Worm (Caenorhabditis elegans) whole organism, L4 larva: ENCODE results near the gene F10C2.7.

Experiments
- R02D3.7 ChIP-seq: fragments of 150-350 bp; sonication (generic microtip); optimal IDR thresholded peaks from 3 replicates; lab custom pipeline; 2014; ENCODE audit warnings: missing biosample characterization, missing genetic modification characterization
- T20F7.1 ChIP-seq: fragments of 200-800 bp; sonication (Bioruptor generic); optimal IDR thresholded peaks from 2 replicates; lab custom pipeline; 2018; ENCODE audit warnings: mild to moderate bottlenecking, missing genetic modification characterization, missing compliant biosample characterization
- Y105C5A.15 ChIP-seq: fragments of 200-800 bp; sonication (Bioruptor generic); IDR thresholded peaks from 2 replicates; pipeline ENCODE4 v1.3.6; 2022; ENCODE audit warnings: missing genetic modification characterization, missing compliant biosample characterization
- ceh-44 ChIP-seq: fragments of 200-800 bp; sonication (Bioruptor generic); IDR thresholded peaks from 2 replicates; pipeline ENCODE4 v1.3.6; 2022; ENCODE audit warnings: missing genetic modification reagents, missing genetic modification characterization, missing compliant biosample characterization
- daf-12 ChIP-seq: fragments of 150-350 bp; optimal IDR thresholded peaks from 2 replicates; lab custom pipeline; 2014; ENCODE audit warnings: missing biosample characterization, missing genetic modification reagents, missing genetic modification characterization
- daf-16 ChIP-seq, 3 experiments: sonication (generic microtip); optimal IDR thresholded peaks; 2 replicates each; lab custom pipeline; 2016 to 2017; ENCODE audit warnings: missing genetic modification characterization in 3 of 3, missing genetic modification reagents in 3 of 3, mild to moderate bottlenecking in 2 of 3, missing compliant biosample characterization in 2 of 3, missing biosample characterization in 1 of 3, moderate library complexity in 1 of 3
- daf-8 ChIP-seq: fragments of 200-800 bp; sonication (Bioruptor generic); IDR thresholded peaks from 2 replicates; pipeline ENCODE4 v1.3.6; 2022; ENCODE audit warnings: missing genetic modification characterization, missing compliant biosample characterization
- dmd-6 ChIP-seq: fragments of 200-800 bp; sonication (Bioruptor generic); IDR thresholded peaks from 2 replicates; pipeline ENCODE4 v1.3.6; 2022; ENCODE audit warnings: missing genetic modification reagents, missing genetic modification characterization, missing compliant biosample characterization
- dve-1 ChIP-seq: sonication (generic microtip); optimal IDR thresholded peaks from 2 replicates; lab custom pipeline; 2017; ENCODE audit warnings: antibody characterized with exemption, mild to moderate bottlenecking, missing genetic modification characterization, missing compliant biosample characterization; ENCODE audit not compliant: insufficient read depth
- egl-43 ChIP-seq: fragments of 200-800 bp; sonication (Bioruptor generic); IDR thresholded peaks from 2 replicates; pipeline ENCODE4 v1.3.6; 2022; ENCODE audit warnings: missing genetic modification reagents, missing genetic modification characterization, missing compliant biosample characterization
- hlh-11 ChIP-seq: fragments of 200-800 bp; sonication (Bioruptor generic); optimal IDR thresholded peaks from 2 replicates; lab custom pipeline; 2018; ENCODE audit warnings: mild to moderate bottlenecking, missing genetic modification characterization, missing compliant biosample characterization
- lin-1 ChIP-seq: fragments of 200-800 bp; sonication (Bioruptor generic); IDR thresholded peaks from 2 replicates; pipeline ENCODE4 v1.3.6; 2022; ENCODE audit warnings: missing genetic modification reagents, missing genetic modification characterization, missing compliant biosample characterization
- lin-13 ChIP-seq: fragments of 150-350 bp; optimal IDR thresholded peaks from 2 replicates; lab custom pipeline; 2014; ENCODE audit warnings: missing biosample characterization, missing genetic modification reagents, missing genetic modification characterization
- lin-29 ChIP-seq: fragments of 200-800 bp; sonication (Bioruptor generic); IDR thresholded peaks from 2 replicates; pipeline ENCODE4 v1.3.6; 2022; ENCODE audit warnings: missing genetic modification reagents, missing genetic modification characterization, missing compliant biosample characterization
- lsy-2 ChIP-seq, 2 experiments: fragments of 150-350 bp in 1 of 2; sonication (generic microtip) in 1 of 2; optimal IDR thresholded peaks; 2 replicates each; lab custom pipeline; 2014 to 2017; ENCODE audit warnings: missing biosample characterization in 2 of 2, missing genetic modification characterization in 2 of 2
- madf-5 ChIP-seq, 2 experiments: fragments of 200-800 bp; sonication (Bioruptor generic); IDR thresholded peaks; 2 replicates each; pipeline ENCODE4 v1.3.6; 2022; ENCODE audit warnings: missing compliant biosample characterization in 2 of 2, missing genetic modification characterization in 2 of 2
- mes-2 ChIP-seq: sonication (generic microtip); optimal IDR thresholded peaks from 2 replicates; lab custom pipeline; 2016; ENCODE audit warnings: missing genotype, mild to moderate bottlenecking, missing genetic modification characterization, missing compliant biosample characterization; ENCODE audit not compliant: poor library complexity, severe bottlenecking
- mxl-2 ChIP-seq: fragments of 200-800 bp; sonication (Bioruptor generic); conservative IDR thresholded peaks from 2 replicates; pipeline ENCODE4 v1.3.6; 2022; ENCODE audit warnings: missing genetic modification reagents, missing genetic modification characterization, missing compliant biosample characterization
- nhr-237 ChIP-seq: sonication (generic microtip); optimal IDR thresholded peaks from 2 replicates; lab custom pipeline; 2017; ENCODE audit warnings: missing biosample characterization, missing genetic modification characterization
- nhr-25 ChIP-seq: sonication (generic microtip); optimal IDR thresholded peaks from 2 replicates; lab custom pipeline; 2017; ENCODE audit warnings: missing genetic modification characterization, mild to moderate bottlenecking, missing compliant biosample characterization, antibody characterized with exemption, moderate library complexity, borderline replicate concordance; ENCODE audit not compliant: insufficient read depth
- nhr-28 ChIP-seq: fragments of 150-350 bp; optimal IDR thresholded peaks from 2 replicates; lab custom pipeline; 2014; ENCODE audit warnings: missing biosample characterization, missing genetic modification characterization
- nhr-41 ChIP-seq: fragments of 200-800 bp; sonication (Bioruptor generic); IDR thresholded peaks from 2 replicates; pipeline ENCODE4 v1.3.6; 2022; ENCODE audit warnings: missing genetic modification reagents, missing genetic modification characterization, missing compliant biosample characterization
- nhr-76 ChIP-seq: fragments of 150-350 bp; optimal IDR thresholded peaks from 2 replicates; lab custom pipeline; 2014; ENCODE audit warnings: missing biosample characterization, missing genetic modification characterization
- nhr-77 ChIP-seq: fragments of 150-350 bp; optimal IDR thresholded peaks from 2 replicates; lab custom pipeline; 2014; ENCODE audit warnings: missing biosample characterization, missing genetic modification characterization
- pha-4 ChIP-seq, 2 experiments: fragments of 150-350 bp in 1 of 2; fragments of 200-800 bp in 1 of 2; sonication (Bioruptor generic) in 1 of 2; IDR thresholded peaks in 1 of 2; optimal IDR thresholded peaks in 1 of 2; 2 replicates each; pipeline versions ENCODE4 v1.3.6 to Lab custom; 2014 to 2022; ENCODE audit warnings: missing genetic modification characterization in 2 of 2, missing genetic modification reagents in 2 of 2, missing biosample characterization in 1 of 2, missing compliant biosample characterization in 1 of 2
- pqm-1 ChIP-seq: sonication (generic microtip); optimal IDR thresholded peaks from 2 replicates; lab custom pipeline; 2017; ENCODE audit warnings: missing biosample characterization, missing genetic modification characterization
- rbr-2 ChIP-seq: sonication (generic microtip); optimal IDR thresholded peaks from 2 replicates; lab custom pipeline; 2016; ENCODE audit warnings: missing genotype, missing genetic modification characterization, missing compliant biosample characterization
- skn-1 ChIP-seq: fragments of 150-350 bp; optimal IDR thresholded peaks from 2 replicates; lab custom pipeline; 2014; ENCODE audit warnings: missing biosample characterization, missing genetic modification characterization
- tag-97 ChIP-seq: fragments of 200-800 bp; sonication (Bioruptor generic); IDR thresholded peaks from 2 replicates; pipeline ENCODE4 v1.3.6; 2022; ENCODE audit warnings: missing genetic modification characterization, missing compliant biosample characterization
- tra-1 ChIP-seq: fragments of 200-800 bp; sonication (Bioruptor generic); IDR thresholded peaks from 2 replicates; pipeline ENCODE4 v1.3.6; 2022; ENCODE audit warnings: missing genetic modification reagents, missing genetic modification characterization, missing compliant biosample characterization
- vab-7 ChIP-seq: fragments of 200-800 bp; sonication (Bioruptor generic); IDR thresholded peaks from 2 replicates; pipeline ENCODE4 v1.3.6; 2022; ENCODE audit warnings: missing genetic modification reagents, missing genetic modification characterization, missing compliant biosample characterization

F10C2.7 gene

DNA sequence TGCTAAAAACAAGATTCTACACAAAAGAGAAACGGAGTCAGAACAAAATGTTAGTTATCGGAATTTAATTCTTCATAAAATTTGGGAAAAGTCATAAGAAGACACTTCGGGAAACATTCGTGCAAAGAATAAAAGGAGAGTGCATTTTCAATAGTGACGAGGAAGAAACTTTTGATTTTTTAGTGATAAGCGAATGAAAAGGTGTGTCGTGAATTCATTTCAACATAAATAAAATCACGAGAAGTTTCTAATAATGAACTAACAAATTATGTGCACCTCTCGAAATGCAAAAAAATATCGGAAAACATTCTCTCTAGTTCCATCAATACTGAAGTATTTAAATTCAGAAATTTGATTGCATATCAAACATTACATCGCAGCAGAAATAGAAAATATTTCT, 22.3 kb downstream of the F10C2.7 start:
- no peak for TF ChIP-seq daf-16 (GFP tag; optimal IDR thresholded peaks at IDR 0.05; lab: Kevin White, UChicago)
- TF ChIP-seq daf-16 (tag; optimal IDR thresholded peaks at IDR 0.05; lab: Kevin White, UChicago): peak; percentile 73
- TF ChIP-seq pqm-1 (tag; lab: Kevin White, UChicago): peak; percentile 60
- peak; percentile 41 for TF ChIP-seq nhr-77 (tag; lab: Kevin White, UChicago)
- TF ChIP-seq nhr-28 (tag; lab: Kevin White, UChicago): peak; percentile 67
- peak; percentile 51 for TF ChIP-seq dmd-6
- TF ChIP-seq lin-29 (GFP tag; lab: Robert Waterston, UW): no peak
- peak; percentile 26 for TF ChIP-seq dve-1 (tag; lab: Kevin White, UChicago)
- no peak for TF ChIP-seq egl-43 (GFP tag; lab: Robert Waterston, UW)
- TF ChIP-seq nhr-237 (tag; lab: Kevin White, UChicago): no peak

DNA sequence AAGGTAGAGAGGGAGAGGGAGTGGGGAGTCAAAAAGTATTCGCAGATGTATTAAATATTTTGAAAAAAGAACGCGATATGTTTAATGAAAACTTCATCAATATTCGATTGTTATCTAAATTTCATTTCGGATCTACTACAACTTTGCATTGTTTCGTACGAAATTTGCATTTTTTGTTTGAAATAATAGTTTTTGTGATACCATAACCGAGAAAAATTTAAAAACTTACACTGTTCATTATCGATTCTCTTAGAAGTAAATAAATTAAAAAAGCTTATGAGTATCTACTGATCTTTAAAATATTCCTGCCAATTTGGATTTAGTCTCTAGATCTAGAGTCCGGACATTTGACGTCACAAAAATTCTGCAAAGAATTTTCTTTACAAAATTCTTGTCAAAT, 26.6 kb downstream of the F10C2.7 start, which contains the start of gene R07B7.9:
TSS of gene R07B7.9 (minus strand) at position 101 of the 400 bp plus-strand sequence.
- TF ChIP-seq lin-29 (GFP tag; lab: Robert Waterston, UW) (no peak), madf-5 (GFP tag; IDR thresholded peaks at IDR 0.05; lab: Robert Waterston, UW) (no peak), lin-1 (GFP tag; lab: Robert Waterston, UW) (no peak), nhr-41 (GFP tag; lab: Robert Waterston, UW) (no peak), skn-1 (tag; lab: Kevin White, UChicago) (no peak), mes-2 (no peak), daf-12 (tag; lab: Kevin White, UChicago) (no peak), ceh-44 (GFP tag; lab: Robert Waterston, UW) (no peak), Y105C5A.15 (no peak), lsy-2 (tag; optimal IDR thresholded peaks at IDR 0.05; lab: Kevin White, UChicago) (no peak), lin-13 (GFP tag; lab: Kevin White, UChicago) (no peak), rbr-2 (tag; lab: Kevin White, UChicago) (no peak), nhr-25 (no peak)

DNA sequence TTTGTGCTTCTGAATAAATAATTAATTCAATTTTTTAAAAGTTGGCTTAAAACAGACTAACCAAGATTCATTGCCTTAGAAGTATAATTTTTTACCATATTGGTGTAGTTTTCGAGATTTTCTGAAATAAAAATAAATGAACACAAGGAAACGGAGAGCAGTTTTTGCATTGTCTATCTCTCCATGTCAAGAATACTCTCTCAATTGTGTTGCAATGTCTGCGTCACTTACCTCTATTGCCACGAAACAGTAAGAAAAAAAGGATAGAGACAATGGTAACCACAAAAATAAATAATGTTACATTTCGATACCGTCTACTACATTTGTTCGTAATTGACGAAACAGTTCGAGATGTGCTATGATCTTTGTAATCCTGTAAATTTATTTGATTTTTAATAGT, 29.2 kb downstream of the F10C2.7 start, which contains the start of gene R07B7.10:
TSS of gene R07B7.10 (plus strand) at position 285 of the 400 bp plus-strand sequence.
- TF ChIP-seq dve-1 (tag; lab: Kevin White, UChicago) (peak; percentile 14), nhr-28 (tag; lab: Kevin White, UChicago) (peak; percentile 18), nhr-76 (tag; lab: Kevin White, UChicago) (no peak)
- TF ChIP-seq, all 104 proteins: peak for 2

DNA sequence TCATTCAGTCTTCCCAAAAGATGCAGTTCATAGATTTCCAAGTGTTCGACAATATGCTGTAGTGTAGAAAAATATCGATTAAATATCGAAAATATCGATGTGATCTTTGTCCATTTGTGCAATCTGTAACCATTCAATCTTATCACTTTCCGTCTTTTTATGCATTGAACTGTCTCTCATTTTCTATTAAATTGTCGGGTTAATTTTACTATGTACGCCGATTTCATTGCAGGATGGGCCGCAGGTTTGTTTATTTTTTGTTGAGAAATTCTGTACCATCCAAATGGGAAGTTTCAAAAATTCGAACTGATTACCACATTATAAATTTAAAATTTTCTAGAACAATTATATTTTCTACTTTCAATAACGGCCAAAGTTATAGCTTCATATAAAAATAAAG, 30.5 kb downstream of the F10C2.7 start, which contains the start of gene R07B7.8:
TSS of gene R07B7.8 (minus strand) at position 101 of the 400 bp plus-strand sequence.
- no peak for TF ChIP-seq nhr-76 (tag; lab: Kevin White, UChicago)
- TF ChIP-seq pha-4 (GFP tag; IDR thresholded peaks at IDR 0.05; lab: Robert Waterston, UW): no peak
- no peak for TF ChIP-seq pha-4 (tag; optimal IDR thresholded peaks at IDR 0.05; lab: Kevin White, UChicago)
- TF ChIP-seq dmd-6: peak; percentile 25; the same call in 1 of the 2 replicates

DNA sequence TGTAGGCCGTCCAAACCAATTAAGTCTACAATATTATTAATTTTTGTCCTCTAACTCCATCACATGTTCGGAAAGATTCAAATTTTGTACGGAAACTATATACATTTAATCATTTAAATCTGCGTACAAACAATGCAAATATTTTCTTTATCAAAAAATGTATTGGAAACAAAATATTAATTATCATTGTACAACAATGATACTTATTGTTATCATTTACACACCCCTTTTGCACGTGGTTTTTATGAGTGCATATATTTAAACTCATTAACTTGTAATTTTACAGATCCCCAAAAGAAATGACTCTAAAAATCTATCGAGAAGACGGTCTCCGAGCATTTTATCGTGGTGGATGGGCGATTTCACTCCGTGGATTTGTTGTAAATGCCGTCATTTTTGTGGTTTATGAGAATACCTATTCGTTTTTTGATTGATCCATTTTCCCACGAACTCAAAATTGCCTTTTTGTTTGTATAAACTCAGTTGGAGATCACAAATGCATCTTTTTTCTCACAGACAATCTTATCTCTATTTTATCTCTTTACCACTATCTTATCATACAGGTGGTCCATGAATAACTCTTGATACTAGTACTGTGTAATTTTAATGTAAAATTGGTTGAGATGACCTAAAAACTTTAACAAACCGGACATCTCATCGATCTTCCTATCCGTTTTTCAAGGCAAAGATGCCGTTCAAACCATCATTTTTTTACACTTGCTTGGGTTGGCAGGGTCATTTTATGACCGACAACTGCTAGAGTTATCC, 32.4 kb downstream of the F10C2.7 start:
- TF ChIP-seq vab-7: no peak
- no peak for TF ChIP-seq hlh-11 (tag; lab: Kevin White, UChicago)
- no peak for TF ChIP-seq tag-97 (GFP tag; lab: Robert Waterston, UW)
- TF ChIP-seq tra-1 (GFP tag; lab: Robert Waterston, UW): no peak
- TF ChIP-seq T20F7.1 (GFP tag; lab: Kevin White, UChicago): no peak
- TF ChIP-seq R02D3.7 (tag; lab: Kevin White, UChicago): no peak
- TF ChIP-seq mxl-2: no peak
- TF ChIP-seq daf-8 (GFP tag; lab: Robert Waterston, UW): no peak
